Fruit fly (Drosophila melanogaster) whole organism, embryonic: ENCODE results near the gene Gmap.

ENCODE experiments used
- ATbp ChIP-seq: fragments of 200-800 bp; sonication (Bioruptor generic); optimal IDR thresholded peaks from 2 replicates; lab custom pipeline; 2017; ENCODE audit warnings: missing biosample characterization, mild to moderate bottlenecking, missing genetic modification characterization, missing genetic modification reagents
- Aef1 ChIP-seq: fragments of 200-800 bp; sonication (Bioruptor generic); IDR thresholded peaks from 3 replicates; pipeline ENCODE4 v1.3.6; 2022; ENCODE audit warnings: missing biosample characterization, missing genetic modification characterization
- CG10565 ChIP-seq: fragments of 200-800 bp; sonication (Bioruptor generic); optimal IDR thresholded peaks from 3 replicates; lab custom pipeline; 2016; ENCODE audit warnings: missing biosample characterization, mild to moderate bottlenecking, missing genetic modification characterization
- CG10959 ChIP-seq: fragments of 200-800 bp; sonication (Bioruptor generic); IDR thresholded peaks from 2 replicates; pipeline ENCODE4 v1.3.6; 2022; ENCODE audit warnings: missing biosample characterization, missing genetic modification characterization
- CG12104 ChIP-seq: fragments of 200-800 bp; sonication (Bioruptor generic); optimal IDR thresholded peaks from 3 replicates; lab custom pipeline; 2016; ENCODE audit warnings: missing biosample characterization, missing genetic modification characterization
- CG12155 ChIP-seq: fragments of 200-800 bp; sonication (Bioruptor generic); optimal IDR thresholded peaks from 3 replicates; lab custom pipeline; 2016; ENCODE audit warnings: missing biosample characterization, missing genetic modification characterization
- CG13424 ChIP-seq: fragments of 200-800 bp; sonication (Bioruptor generic); optimal IDR thresholded peaks from 2 replicates; lab custom pipeline; 2019; ENCODE audit warnings: missing biosample characterization, mild to moderate bottlenecking, missing genetic modification characterization, moderate library complexity
- CG13624 ChIP-seq: fragments of 200-800 bp; sonication (Bioruptor generic); optimal IDR thresholded peaks from 2 replicates; lab custom pipeline; 2016; ENCODE audit warnings: missing biosample characterization, missing genetic modification characterization
- CG13775 ChIP-seq: fragments of 200-800 bp; sonication (Bioruptor generic); optimal IDR thresholded peaks from 3 replicates; lab custom pipeline; 2017; ENCODE audit warnings: missing biosample characterization, mild to moderate bottlenecking, missing genetic modification characterization
- CG15011 ChIP-seq: fragments of 200-800 bp; sonication (Bioruptor generic); optimal IDR thresholded peaks from 3 replicates; lab custom pipeline; 2018; ENCODE audit warnings: missing biosample characterization, mild to moderate bottlenecking, missing genetic modification characterization
- CG1602 ChIP-seq: fragments of 200-800 bp; sonication (Bioruptor generic); optimal IDR thresholded peaks from 3 replicates; lab custom pipeline; 2016; ENCODE audit warnings: missing biosample characterization, missing genetic modification characterization
- CG1603 ChIP-seq: fragments of 200-800 bp; sonication (Bioruptor generic); optimal IDR thresholded peaks from 2 replicates; lab custom pipeline; 2019; ENCODE audit warnings: missing biosample characterization, mild to moderate bottlenecking, missing genetic modification characterization, moderate library complexity
- CG17361 ChIP-seq: fragments of 200-800 bp; sonication (Bioruptor generic); IDR thresholded peaks from 3 replicates; pipeline ENCODE4 v1.3.6; 2022; ENCODE audit warnings: missing biosample characterization, missing genetic modification characterization
- CG18262 ChIP-seq: fragments of 200-800 bp; optimal IDR thresholded peaks from 3 replicates; lab custom pipeline; 2019; ENCODE audit warnings: missing biosample characterization, mild to moderate bottlenecking, missing genetic modification characterization, moderate library complexity
- CG2678 ChIP-seq: fragments of 200-800 bp; sonication (Bioruptor generic); optimal IDR thresholded peaks from 3 replicates; lab custom pipeline; 2019; ENCODE audit warnings: missing biosample characterization, mild to moderate bottlenecking, missing genetic modification characterization, moderate library complexity
- CG32532 ChIP-seq: fragments of 200-800 bp; sonication (Bioruptor generic); IDR thresholded peaks from 2 replicates; pipeline ENCODE4 v1.3.6; 2022; ENCODE audit warnings: missing biosample characterization, missing genetic modification characterization
- CG3281 ChIP-seq: fragments of 200-800 bp; sonication (Bioruptor generic); optimal IDR thresholded peaks from 3 replicates; lab custom pipeline; 2017; ENCODE audit warnings: missing biosample characterization, mild to moderate bottlenecking, missing genetic modification characterization
- CG42726 ChIP-seq: fragments of 200-800 bp; sonication (Bioruptor generic); IDR thresholded peaks from 2 replicates; pipeline ENCODE4 v1.3.6; 2022; ENCODE audit warnings: missing biosample characterization, missing genetic modification characterization; ENCODE audit not compliant: partially characterized antibody
- CG43689 ChIP-seq: fragments of 200-800 bp; sonication (Bioruptor generic); IDR thresholded peaks from 2 replicates; pipeline ENCODE4 v1.3.6; 2022; ENCODE audit warnings: missing biosample characterization, missing genetic modification characterization
- CG4617 ChIP-seq: fragments of 200-800 bp; sonication (Bioruptor generic); optimal IDR thresholded peaks from 3 replicates; lab custom pipeline; 2016; ENCODE audit warnings: missing biosample characterization, missing genetic modification characterization, borderline replicate concordance
- CG4707 ChIP-seq: fragments of 200-800 bp; sonication (Bioruptor generic); optimal IDR thresholded peaks from 2 replicates; lab custom pipeline; 2018; ENCODE audit warnings: missing biosample characterization, mild to moderate bottlenecking, missing genetic modification characterization, moderate library complexity
- CG4730 ChIP-seq: fragments of 200-800 bp; sonication (Bioruptor generic); IDR thresholded peaks from 2 replicates; pipeline ENCODE4 v1.3.6; 2022; ENCODE audit warnings: missing biosample characterization, missing genetic modification characterization
- CG6175 ChIP-seq: fragments of 200-800 bp; sonication (Bioruptor generic); IDR thresholded peaks from 3 replicates; pipeline ENCODE4 v1.3.6; 2022; ENCODE audit warnings: missing biosample characterization, missing genetic modification characterization
- CG6254 ChIP-seq: fragments of 200-800 bp; sonication (Bioruptor generic); optimal IDR thresholded peaks from 3 replicates; lab custom pipeline; 2017; ENCODE audit warnings: mild to moderate bottlenecking, missing biosample characterization, missing genetic modification reagents, missing genetic modification characterization
- CG6791 ChIP-seq: fragments of 200-800 bp; sonication (Bioruptor generic); IDR thresholded peaks from 3 replicates; pipeline ENCODE4 v1.3.6; 2022; ENCODE audit warnings: missing biosample characterization, missing genetic modification characterization; ENCODE audit not compliant: partially characterized antibody
- CG7786 ChIP-seq: fragments of 200-800 bp; sonication (Bioruptor generic); optimal IDR thresholded peaks from 2 replicates; lab custom pipeline; 2016; ENCODE audit warnings: missing biosample characterization, missing genetic modification characterization
- CG8765 ChIP-seq: fragments of 200-800 bp; sonication (Bioruptor generic); IDR thresholded peaks from 2 replicates; pipeline ENCODE4 v1.3.6; 2022; ENCODE audit warnings: missing biosample characterization, missing genetic modification characterization
- CG9215 ChIP-seq: fragments of 200-800 bp; sonication (Bioruptor generic); IDR thresholded peaks from 2 replicates; pipeline ENCODE4 v1.3.6; 2022; ENCODE audit warnings: missing biosample characterization, missing genetic modification characterization
- D19B ChIP-seq: fragments of 200-800 bp; sonication (Bioruptor generic); optimal IDR thresholded peaks from 2 replicates; lab custom pipeline; 2017; ENCODE audit warnings: missing biosample characterization, mild to moderate bottlenecking, missing genetic modification characterization
- Doc2 ChIP-seq: fragments of 200-800 bp; sonication (Bioruptor generic); IDR thresholded peaks from 2 replicates; pipeline ENCODE4 v1.3.6; 2022; ENCODE audit warnings: missing biosample characterization, missing genetic modification characterization
- Doc3 ChIP-seq: fragments of 200-800 bp; sonication (Bioruptor generic); IDR thresholded peaks from 3 replicates; pipeline ENCODE4 v1.3.6; 2022; ENCODE audit warnings: missing biosample characterization, missing genetic modification characterization; ENCODE audit not compliant: partially characterized antibody
- Dp ChIP-seq: fragments of 200-800 bp; sonication (Bioruptor generic); optimal IDR thresholded peaks from 2 replicates; lab custom pipeline; 2018; ENCODE audit warnings: missing biosample characterization, mild to moderate bottlenecking, missing genetic modification characterization, moderate library complexity
- Ets97D ChIP-seq: fragments of 200-800 bp; sonication (Bioruptor generic); optimal IDR thresholded peaks from 3 replicates; lab custom pipeline; 2016; ENCODE audit warnings: missing biosample characterization, missing genetic modification characterization
- Fer2 ChIP-seq: fragments of 200-800 bp; sonication (Bioruptor generic); optimal IDR thresholded peaks from 2 replicates; lab custom pipeline; 2018; ENCODE audit warnings: missing biosample characterization, mild to moderate bottlenecking, missing genetic modification characterization, moderate library complexity
- Gsc ChIP-seq: fragments of 200-800 bp; sonication (Bioruptor generic); IDR thresholded peaks from 2 replicates; pipeline ENCODE4 v1.3.6; 2022; ENCODE audit warnings: missing biosample characterization, missing genetic modification characterization
- Hsf ChIP-seq: fragments of 200-800 bp; sonication (Bioruptor generic); optimal IDR thresholded peaks from 3 replicates; lab custom pipeline; 2016; ENCODE audit warnings: missing biosample characterization, missing genetic modification characterization
- Lhr ChIP-seq: fragments of 200-800 bp; sonication (Bioruptor generic); optimal IDR thresholded peaks from 3 replicates; lab custom pipeline; 2017; ENCODE audit warnings: mild to moderate bottlenecking, missing biosample characterization, missing genetic modification reagents, missing genetic modification characterization
- Lim3 ChIP-seq: fragments of 200-800 bp; sonication (Bioruptor generic); IDR thresholded peaks from 2 replicates; pipeline ENCODE4 v1.3.6; 2022; ENCODE audit warnings: missing biosample characterization, missing genetic modification characterization
- Sin3A ChIP-seq: fragments of >200 bp; optimal IDR thresholded peaks from 2 replicates; lab custom pipeline; 2018
- ato ChIP-seq: fragments of 200-800 bp; sonication (Bioruptor generic); IDR thresholded peaks from 2 replicates; pipeline ENCODE4 v1.3.6; 2022; ENCODE audit warnings: missing biosample characterization, missing genetic modification characterization; ENCODE audit not compliant: partially characterized antibody
- caup ChIP-seq: fragments of 200-800 bp; sonication (Bioruptor generic); optimal IDR thresholded peaks from 3 replicates; lab custom pipeline; 2017; ENCODE audit warnings: missing biosample characterization, mild to moderate bottlenecking, missing genetic modification characterization, moderate library complexity; ENCODE audit not compliant: severe bottlenecking
- eyg ChIP-seq: fragments of 200-800 bp; sonication (Bioruptor generic); optimal IDR thresholded peaks from 3 replicates; lab custom pipeline; 2016; ENCODE audit warnings: missing biosample characterization, missing genetic modification characterization
- fd64A ChIP-seq: fragments of 200-800 bp; sonication (Bioruptor generic); optimal IDR thresholded peaks from 3 replicates; lab custom pipeline; 2018; ENCODE audit warnings: missing biosample characterization, mild to moderate bottlenecking, missing genetic modification characterization
- fd96Cb ChIP-seq: fragments of 200-800 bp; sonication (Bioruptor generic); optimal IDR thresholded peaks from 2 replicates; lab custom pipeline; 2018; ENCODE audit warnings: missing biosample characterization, mild to moderate bottlenecking, missing genetic modification characterization, moderate library complexity
- fru ChIP-seq: fragments of >200 bp; optimal IDR thresholded peaks from 2 replicates; lab custom pipeline; 2017
- jing ChIP-seq: fragments of 200-800 bp; sonication (Bioruptor generic); optimal IDR thresholded peaks from 2 replicates; lab custom pipeline; 2018; ENCODE audit warnings: missing biosample characterization, mild to moderate bottlenecking, missing genetic modification characterization
- mirr ChIP-seq: fragments of 200-800 bp; sonication (Bioruptor generic); optimal IDR thresholded peaks from 3 replicates; lab custom pipeline; 2018; ENCODE audit warnings: missing biosample characterization, mild to moderate bottlenecking, missing genetic modification characterization
- nerfin-2 ChIP-seq: fragments of 200-800 bp; sonication (Bioruptor generic); IDR thresholded peaks from 2 replicates; pipeline ENCODE4 v1.3.6; 2022; ENCODE audit warnings: missing biosample characterization, missing genetic modification characterization; ENCODE audit not compliant: partially characterized antibody
- so ChIP-seq: fragments of 200-800 bp; sonication (Bioruptor generic); IDR thresholded peaks from 3 replicates; pipeline ENCODE4 v1.3.6; 2022; ENCODE audit warnings: missing biosample characterization, missing genetic modification characterization
- ttk ChIP-seq: fragments of 200-800 bp; sonication (Bioruptor generic); IDR thresholded peaks from 2 replicates; pipeline ENCODE4 v2.1.2; 2022; ENCODE audit warnings: missing biosample characterization, missing genetic modification characterization

Gene Gmap

dm6 chrX:15475367-15475789 is 11.3 kb upstream of the Gmap start, which contains the start of gene mh (continued):
- peak; percentile 42 for TF ChIP-seq Sin3A (lab: Kevin White, UChicago)
- TF ChIP-seq CG8765 (GFP tag; lab: Robert Waterston, UW), result no peak
- no peak for TF ChIP-seq ATbp (GFP tag; lab: Kevin White, UChicago)
- TF ChIP-seq Gsc (GFP tag; lab: Robert Waterston, UW), result no peak
- peak; percentile 79 for TF ChIP-seq CG6791 (GFP tag; lab: Robert Waterston, UW)
- no peak for TF ChIP-seq CG1603 (tag; lab: Kevin White, UChicago)
- no peak for TF ChIP-seq CG4617
- TF ChIP-seq CG13775, result peak; percentile 64
- TF ChIP-seq Doc2 (GFP tag; lab: Robert Waterston, UW), result no peak
- TF ChIP-seq CG43689 (GFP tag; lab: Robert Waterston, UW), result no peak
- no peak for TF ChIP-seq D19B (GFP tag; lab: Kevin White, UChicago)
- TF ChIP-seq mirr (GFP tag; lab: Kevin White, UChicago), result no peak
- TF ChIP-seq CG13624 (GFP tag; lab: Kevin White, UChicago), result no peak
- no peak; the same call in 1 of the 2 replicates for TF ChIP-seq nerfin-2 (GFP tag; lab: Robert Waterston, UW)
- no peak; the same call in 1 of the 2 replicates for TF ChIP-seq ato (GFP tag; lab: Robert Waterston, UW)
- TF ChIP-seq CG10565, result no peak
- TF ChIP-seq CG17361, result peak; percentile 60; the same call in 2 of the 3 replicates
- TF ChIP-seq CG13424 (tag; lab: Kevin White, UChicago), result peak; percentile 48
- TF ChIP-seq so, result no peak
- peak; percentile 43 for TF ChIP-seq Ets97D (GFP tag; lab: Kevin White, UChicago)
- TF ChIP-seq CG6254 (GFP tag; lab: Kevin White, UChicago), result no peak
- no peak for TF ChIP-seq CG7786 (GFP tag; lab: Kevin White, UChicago)
- no peak for TF ChIP-seq eyg
- peak; percentile 30 for TF ChIP-seq Hsf (GFP tag; lab: Kevin White, UChicago)
- peak; percentile 33; the same call in 1 of the 2 replicates for TF ChIP-seq CG9215 (GFP tag; lab: Robert Waterston, UW)
- TF ChIP-seq CG18262 (tag; lab: Kevin White, UChicago), result no peak
- TF ChIP-seq CG4707, result no peak
- no peak for TF ChIP-seq CG4730 (GFP tag; lab: Robert Waterston, UW)
- 0 out of 2 replicates have a peak, but pooled peaks have one; percentile 28 for TF ChIP-seq CG42726 (GFP tag; lab: Robert Waterston, UW)
- TF ChIP-seq caup, result no peak
- TF ChIP-seq fru (lab: Kevin White, UChicago), result no peak
- 0 out of 3 replicates have a peak, but pooled peaks have one; percentile 20 for TF ChIP-seq Aef1 (GFP tag; lab: Robert Waterston, UW)
- TF ChIP-seq ttk (GFP tag; lab: Robert Waterston, UW), result no peak
- TF ChIP-seq jing (GFP tag; lab: Kevin White, UChicago), result no peak
- no peak for TF ChIP-seq CG1602 (GFP tag; lab: Kevin White, UChicago)
- no peak for TF ChIP-seq CG6175 (GFP tag; lab: Robert Waterston, UW)
- TF ChIP-seq CG32532 (GFP tag; lab: Robert Waterston, UW), result no peak
- TF ChIP-seq Doc3 (GFP tag; lab: Robert Waterston, UW), result 0 out of 3 replicates have a peak, but pooled peaks have one; percentile 39
- peak; percentile 77 for TF ChIP-seq Dp
- no peak for TF ChIP-seq CG12104
- TF ChIP-seq fd96Cb (tag; lab: Kevin White, UChicago), result peak; percentile 30
- TF ChIP-seq fd64A (GFP tag; lab: Kevin White, UChicago), result no peak
- no peak for TF ChIP-seq CG10959 (GFP tag; lab: Robert Waterston, UW)
- no peak for TF ChIP-seq Lim3 (GFP tag; lab: Robert Waterston, UW)
- TF ChIP-seq CG15011 (GFP tag; lab: Kevin White, UChicago), result no peak
- peak; percentile 15 for TF ChIP-seq CG12155 (GFP tag; lab: Kevin White, UChicago)
- TF ChIP-seq CG2678 (tag; lab: Kevin White, UChicago), result no peak
- TF ChIP-seq CG3281 (GFP tag; lab: Kevin White, UChicago), result peak; percentile 36
- no peak for TF ChIP-seq Fer2 (tag; lab: Kevin White, UChicago)
- TF ChIP-seq Lhr (GFP tag; lab: Kevin White, UChicago), result peak; percentile 14
